Worm (Caenorhabditis elegans) whole organism, L3 larva: ENCODE results near the gene clec-238.

Experiments
- R02D3.7 ChIP-seq: fragments of 150-350 bp; optimal IDR thresholded peaks from 2 replicates; lab custom pipeline; 2014; ENCODE audit warnings: missing biosample characterization, missing genetic modification characterization
- ZK546.5 ChIP-seq: sonication (generic microtip); optimal IDR thresholded peaks from 2 replicates; lab custom pipeline; 2017; ENCODE audit warnings: missing biosample characterization, missing genetic modification characterization
- aly-2 ChIP-seq: fragments of 150-350 bp; optimal IDR thresholded peaks from 2 replicates; lab custom pipeline; 2014; ENCODE audit warnings: missing biosample characterization, missing genetic modification characterization
- ceh-28 ChIP-seq: fragments of 150-350 bp; optimal IDR thresholded peaks from 2 replicates; lab custom pipeline; 2014; ENCODE audit warnings: missing biosample characterization, missing genetic modification reagents, missing genetic modification characterization
- ceh-82 ChIP-seq: fragments of 150-350 bp; optimal IDR thresholded peaks from 2 replicates; lab custom pipeline; 2014; ENCODE audit warnings: missing biosample characterization, missing genetic modification characterization
- daf-12 ChIP-seq: fragments of 150-350 bp; optimal IDR thresholded peaks from 2 replicates; lab custom pipeline; 2014; ENCODE audit warnings: missing biosample characterization, missing genetic modification reagents, missing genetic modification characterization
- egl-27 ChIP-seq: sonication (generic microtip); optimal IDR thresholded peaks from 4 replicates; lab custom pipeline; 2017; ENCODE audit warnings: missing biosample characterization, missing genetic modification reagents, missing genetic modification characterization
- egl-5 ChIP-seq: fragments of 150-350 bp; optimal IDR thresholded peaks from 2 replicates; lab custom pipeline; 2017; ENCODE audit warnings: missing biosample characterization, missing genetic modification reagents, missing genetic modification characterization, inconsistent platforms
- elt-1 ChIP-seq: fragments of 150-350 bp; optimal IDR thresholded peaks from 2 replicates; lab custom pipeline; 2014; ENCODE audit warnings: missing biosample characterization, missing genetic modification characterization
- elt-2 ChIP-seq: sonication (generic microtip); optimal IDR thresholded peaks from 2 replicates; lab custom pipeline; 2016; ENCODE audit warnings: missing genetic modification reagents, mild to moderate bottlenecking, missing genetic modification characterization, missing compliant biosample characterization
- eor-1 ChIP-seq, 2 experiments: fragments of 150-350 bp; optimal IDR thresholded peaks; 2 replicates each; lab custom pipeline; 2014 to 2018; ENCODE audit warnings: missing biosample characterization in 2 of 2, missing genetic modification characterization in 2 of 2
- fkh-2 ChIP-seq: fragments of 150-350 bp; optimal IDR thresholded peaks from 2 replicates; lab custom pipeline; 2014; ENCODE audit warnings: missing biosample characterization, missing genetic modification reagents, missing genetic modification characterization
- jun-1 ChIP-seq: fragments of 150-350 bp; optimal IDR thresholded peaks from 2 replicates; lab custom pipeline; 2014; ENCODE audit warnings: missing biosample characterization, missing genetic modification reagents, missing genetic modification characterization
- lin-15B ChIP-seq: fragments of 150-350 bp; optimal IDR thresholded peaks from 2 replicates; lab custom pipeline; 2014; ENCODE audit warnings: missing biosample characterization, missing genetic modification characterization
- lin-39 ChIP-seq: fragments of 150-350 bp; optimal IDR thresholded peaks from 2 replicates; lab custom pipeline; 2018; ENCODE audit warnings: missing biosample characterization, missing genetic modification reagents, missing genetic modification characterization
- lsy-12 ChIP-seq: sonication (generic microtip); optimal IDR thresholded peaks from 2 replicates; lab custom pipeline; 2016; ENCODE audit warnings: mild to moderate bottlenecking, missing genetic modification characterization, missing compliant biosample characterization
- mdl-1 ChIP-seq: fragments of 150-350 bp; optimal IDR thresholded peaks from 2 replicates; lab custom pipeline; 2014; ENCODE audit warnings: missing biosample characterization, missing genetic modification characterization
- mml-1 ChIP-seq: fragments of 150-350 bp; sonication (generic microtip); optimal IDR thresholded peaks from 3 replicates; lab custom pipeline; 2014; ENCODE audit warnings: missing biosample characterization, missing genetic modification characterization
- nfya-1 ChIP-seq: sonication (generic microtip); optimal IDR thresholded peaks from 2 replicates; lab custom pipeline; 2017; ENCODE audit warnings: missing genetic modification characterization, mild to moderate bottlenecking, missing compliant biosample characterization, antibody characterized with exemption, moderate library complexity; ENCODE audit not compliant: insufficient read depth
- nhr-11 ChIP-seq: fragments of 150-350 bp; optimal IDR thresholded peaks from 2 replicates; lab custom pipeline; 2014; ENCODE audit warnings: missing biosample characterization, missing genetic modification characterization
- nhr-12 ChIP-seq: fragments of 150-350 bp; optimal IDR thresholded peaks from 2 replicates; lab custom pipeline; 2014; ENCODE audit warnings: missing biosample characterization, missing genetic modification characterization
- nhr-23 ChIP-seq: fragments of 150-350 bp; optimal IDR thresholded peaks from 2 replicates; lab custom pipeline; 2014; ENCODE audit warnings: missing biosample characterization, missing genetic modification reagents, missing genetic modification characterization
- nhr-237 ChIP-seq: fragments of 150-350 bp; optimal IDR thresholded peaks from 2 replicates; lab custom pipeline; 2014; ENCODE audit warnings: missing biosample characterization, missing genetic modification characterization
- nhr-25 ChIP-seq: sonication (generic microtip); optimal IDR thresholded peaks from 2 replicates; lab custom pipeline; 2017; ENCODE audit warnings: missing biosample characterization, missing genetic modification characterization
- nhr-43 ChIP-seq: sonication (generic microtip); optimal IDR thresholded peaks from 2 replicates; lab custom pipeline; 2016; ENCODE audit warnings: mild to moderate bottlenecking, missing genetic modification characterization, missing compliant biosample characterization; ENCODE audit not compliant: poor library complexity, severe bottlenecking
- nhr-67 ChIP-seq: fragments of 150-350 bp; optimal IDR thresholded peaks from 2 replicates; lab custom pipeline; 2014; ENCODE audit warnings: missing biosample characterization, missing genetic modification characterization
- nhr-76 ChIP-seq: fragments of 150-350 bp; sonication (generic microtip); optimal IDR thresholded peaks from 5 replicates; lab custom pipeline; 2014; ENCODE audit warnings: missing biosample characterization, missing genetic modification characterization
- nhr-77 ChIP-seq: fragments of 150-350 bp; optimal IDR thresholded peaks from 2 replicates; lab custom pipeline; 2014; ENCODE audit warnings: missing biosample characterization, missing genetic modification characterization
- pha-4 ChIP-seq: fragments of 150-350 bp; optimal IDR thresholded peaks from 2 replicates; lab custom pipeline; 2014; ENCODE audit warnings: missing biosample characterization, missing genetic modification reagents, missing genetic modification characterization
- pqm-1 ChIP-seq: fragments of 150-350 bp; optimal IDR thresholded peaks from 2 replicates; lab custom pipeline; 2017; ENCODE audit warnings: missing biosample characterization, missing genetic modification characterization, inconsistent platforms
- snpc-4 ChIP-seq: fragments of 150-350 bp; optimal IDR thresholded peaks from 2 replicates; lab custom pipeline; 2014; ENCODE audit warnings: missing biosample characterization, missing genetic modification characterization
- tbx-2 ChIP-seq: sonication (generic microtip); optimal IDR thresholded peaks from 2 replicates; lab custom pipeline; 2016; ENCODE audit warnings: mild to moderate bottlenecking, missing genetic modification characterization, missing compliant biosample characterization
- unc-39 ChIP-seq: sonication (generic microtip); optimal IDR thresholded peaks from 4 replicates; lab custom pipeline; 2017; ENCODE audit warnings: missing biosample characterization, missing genetic modification characterization
- unc-62 ChIP-seq: fragments of 150-350 bp; sonication (generic microtip); optimal IDR thresholded peaks from 4 replicates; lab custom pipeline; 2014; ENCODE audit warnings: missing biosample characterization, missing genetic modification reagents, missing genetic modification characterization
- ztf-4 ChIP-seq: fragments of 150-350 bp; optimal IDR thresholded peaks from 2 replicates; lab custom pipeline; 2014; ENCODE audit warnings: missing biosample characterization, missing genetic modification characterization

Gene clec-238

ce11 chrV:16951504-16951903 lies at the start of gene clec-238:
TSS of gene clec-238 (plus strand) at chrV:16951804.
- no peak for TF ChIP-seq nhr-67 (tag; lab: Kevin White, UChicago)
- no peak for TF ChIP-seq elt-2 (tag; lab: Kevin White, UChicago)
- TF ChIP-seq nfya-1 (tag; lab: Kevin White, UChicago): no peak
- no peak for TF ChIP-seq ceh-82 (tag; lab: Kevin White, UChicago)
- TF ChIP-seq nhr-76 (tag; lab: Kevin White, UChicago): no peak
- no peak for TF ChIP-seq nhr-43 (tag; lab: Kevin White, UChicago)
- no peak for TF ChIP-seq pha-4
- no peak for TF ChIP-seq unc-62 (GFP tag; lab: Kevin White, UChicago)
- no peak for TF ChIP-seq nhr-11
- TF ChIP-seq nhr-25 (tag; lab: Kevin White, UChicago): no peak
- TF ChIP-seq egl-5: no peak
- no peak for TF ChIP-seq lin-39

ce11 chrV:16902726-16903125 lies 48.9 kb upstream of the clec-238 start, which contains the start of gene srd-68:
TSS of gene srd-68 (minus strand) at chrV:16902826.
- TF ChIP-seq nhr-237 (tag; lab: Kevin White, UChicago): no peak
- TF ChIP-seq eor-1 (tag; optimal IDR thresholded peaks at IDR 0.05; lab: Kevin White, UChicago): no peak
- TF ChIP-seq elt-2 (tag; lab: Kevin White, UChicago): no peak
- TF ChIP-seq lin-15B: no peak
- no peak for TF ChIP-seq nhr-77 (tag; lab: Kevin White, UChicago)
- TF ChIP-seq tbx-2: no peak
- no peak for TF ChIP-seq egl-27 (tag; lab: Kevin White, UChicago)
- TF ChIP-seq fkh-2: no peak
- no peak for TF ChIP-seq snpc-4 (tag; lab: Kevin White, UChicago)
- no peak for TF ChIP-seq aly-2 (tag; lab: Kevin White, UChicago)
- TF ChIP-seq R02D3.7 (tag; lab: Kevin White, UChicago): no peak
- no peak for TF ChIP-seq lin-39
- TF ChIP-seq unc-39 (tag; lab: Kevin White, UChicago): no peak
- no peak for TF ChIP-seq nhr-11
- TF ChIP-seq mml-1 (tag; lab: Kevin White, UChicago): no peak
- TF ChIP-seq mdl-1: no peak
- no peak for TF ChIP-seq nhr-43 (tag; lab: Kevin White, UChicago)
- no peak for TF ChIP-seq nhr-76 (tag; lab: Kevin White, UChicago)

- TF ChIP-seq nhr-25 (tag; lab: Kevin White, UChicago) (no peak), nhr-77 (tag; lab: Kevin White, UChicago) (no peak)
Observed at ce11 chrV:16904612-16905011, 47.0 kb upstream of the clec-238 start, which contains the start of gene nhr-262. TSS of gene nhr-262 (plus strand) at chrV:16904912.

ce11 chrV:16909871-16910270 lies 41.7 kb upstream of the clec-238 start, which contains the start of gene F09C6.16:
TSS of gene F09C6.16 (minus strand) at chrV:16909971.
- no peak for TF ChIP-seq nhr-23 (tag; lab: Kevin White, UChicago)
- TF ChIP-seq ceh-28: no peak
- no peak for TF ChIP-seq nhr-77 (tag; lab: Kevin White, UChicago)
- TF ChIP-seq nhr-67 (tag; lab: Kevin White, UChicago): no peak

ce11 chrV:16910864-16911263 lies 40.7 kb upstream of the clec-238 start:
- TF ChIP-seq nfya-1 (tag; lab: Kevin White, UChicago): no peak
- TF ChIP-seq elt-1: no peak
- no peak for TF ChIP-seq ZK546.5 (tag; lab: Kevin White, UChicago)
- peak; percentile 25 for TF ChIP-seq elt-2 (tag; lab: Kevin White, UChicago)
- TF ChIP-seq pqm-1 (tag; lab: Kevin White, UChicago): peak; percentile 3
- TF ChIP-seq ztf-4 (tag; lab: Kevin White, UChicago): no peak
- TF ChIP-seq daf-12 (tag; lab: Kevin White, UChicago): no peak
- no peak for TF ChIP-seq nhr-25 (tag; lab: Kevin White, UChicago)
- peak; percentile 61 for TF ChIP-seq pha-4
- TF ChIP-seq unc-62 (GFP tag; lab: Kevin White, UChicago): no peak
- TF ChIP-seq, all 47 proteins: peak for 3

ce11 chrV:16911294-16911693 lies 40.3 kb upstream of the clec-238 start:
- TF ChIP-seq elt-2 (tag; lab: Kevin White, UChicago): peak; percentile 44
- TF ChIP-seq jun-1: no peak
- TF ChIP-seq nhr-12 (tag; lab: Kevin White, UChicago): no peak
- TF ChIP-seq daf-12 (tag; lab: Kevin White, UChicago): no peak
- TF ChIP-seq mml-1 (tag; lab: Kevin White, UChicago): no peak
- peak; percentile 10 for TF ChIP-seq pqm-1 (tag; lab: Kevin White, UChicago)
- no peak for TF ChIP-seq nhr-25 (tag; lab: Kevin White, UChicago)
- TF ChIP-seq lsy-12: no peak
